Worm (Caenorhabditis elegans) whole organism, midembryonic: ENCODE data around the gene mrpl-22.

Experiments used
- T22C8.4 ChIP-seq: fragments of 200-800 bp; sonication (Bioruptor generic); IDR thresholded peaks from 2 replicates; pipeline ENCODE4 v1.3.6; 2022; ENCODE audit warnings: missing genetic modification characterization, missing compliant biosample characterization
- flt-1 ChIP-seq: fragments of 200-800 bp; sonication (Bioruptor generic); IDR thresholded peaks from 2 replicates; pipeline ENCODE4 v1.3.6; 2022; ENCODE audit warnings: missing genetic modification characterization, missing compliant biosample characterization
- klf-2 ChIP-seq: fragments of 200-800 bp; sonication (Bioruptor generic); conservative IDR thresholded peaks from 2 replicates; pipeline ENCODE4 v1.3.6; 2022; ENCODE audit warnings: missing genetic modification reagents, missing genetic modification characterization, missing compliant biosample characterization
- ztf-23 ChIP-seq: fragments of 200-800 bp; sonication (Bioruptor generic); IDR thresholded peaks from 2 replicates; pipeline ENCODE4 v1.3.6; 2022; ENCODE audit warnings: missing genetic modification reagents, missing genetic modification characterization, missing compliant biosample characterization
- ztf-29 ChIP-seq: fragments of 200-800 bp; sonication (Bioruptor generic); IDR thresholded peaks from 2 replicates; pipeline ENCODE4 v1.3.6; 2022; ENCODE audit warnings: missing genetic modification reagents, missing genetic modification characterization, missing compliant biosample characterization

- TF ChIP-seq T22C8.4 = no peak
- no peak for TF ChIP-seq flt-1
- TF ChIP-seq ztf-29 (GFP tag; lab: Robert Waterston, UW) = no peak
- TF ChIP-seq ztf-23 (GFP tag; lab: Robert Waterston, UW) = no peak
- no peak for TF ChIP-seq klf-2
Measured at ce11 chrIII:10652833-10653232, 37.6 kb downstream of the mrpl-22 start.
